Worm (Caenorhabditis elegans) whole organism, young adult: ENCODE results near the gene cnc-10.

ENCODE experiments used
- akir-1 ChIP-seq: fragments of 200-800 bp; sonication (Bioruptor generic); optimal IDR thresholded peaks from 2 replicates; lab custom pipeline; 2018; ENCODE audit warnings: mild to moderate bottlenecking, missing genetic modification characterization, moderate library complexity, missing compliant biosample characterization
- ceh-91 ChIP-seq: fragments of 200-800 bp; sonication (Bioruptor generic); IDR thresholded peaks from 2 replicates; pipeline ENCODE4 v1.3.6; 2022; ENCODE audit warnings: missing genetic modification reagents, missing genetic modification characterization, missing compliant biosample characterization
- dpff-1 ChIP-seq: sonication (generic microtip); optimal IDR thresholded peaks from 2 replicates; lab custom pipeline; 2017; ENCODE audit warnings: mild to moderate bottlenecking, missing genetic modification characterization, missing compliant biosample characterization
- hmg-20 ChIP-seq: fragments of 200-800 bp; sonication (Bioruptor generic); IDR thresholded peaks from 2 replicates; pipeline ENCODE4 v1.3.6; 2022; ENCODE audit warnings: missing genetic modification reagents, missing genetic modification characterization, missing compliant biosample characterization
- snpc-1.1 ChIP-seq: sonication (generic microtip); optimal IDR thresholded peaks from 2 replicates; lab custom pipeline; 2017; ENCODE audit warnings: missing genetic modification characterization, mild to moderate bottlenecking, missing compliant biosample characterization, antibody characterized with exemption, moderate library complexity, missing genotype, missing genetic modification reagents; ENCODE audit not compliant: insufficient read depth

- no peak for TF ChIP-seq ceh-91
- TF ChIP-seq dpff-1, result no peak
- TF ChIP-seq akir-1 (GFP tag; lab: Kevin White, UChicago), result no peak
- no peak for TF ChIP-seq hmg-20 (GFP tag; lab: Robert Waterston, UW)
- no peak for TF ChIP-seq snpc-1.1 (tag; lab: Kevin White, UChicago)
Observed at ce11 chrV:11146958-11147779, 35.9 kb upstream of the cnc-10 start, which contains the start of the genes T19C4.24 and nlp-33.
